Fruit fly (Drosophila melanogaster) whole organism: ENCODE data around the gene Oatp33Eb.

ENCODE experiments used
- CG8478 ChIP-seq: fragments of >200 bp; optimal IDR thresholded peaks from 2 replicates; lab custom pipeline; 2018; ENCODE audit warnings: inconsistent platforms
- Dll ChIP-seq: fragments of >200 bp; optimal IDR thresholded peaks from 2 replicates; lab custom pipeline; 2017
- EcR ChIP-seq, 2 experiments: fragments of >200 bp; optimal IDR thresholded peaks; 2 replicates each; lab custom pipeline; 2017; ENCODE audit warnings: missing biosample characterization in 2 of 2, missing genetic modification characterization in 2 of 2, missing genetic modification reagents in 2 of 2
- pan ChIP-seq: fragments of >200 bp; optimal IDR thresholded peaks from 2 replicates; lab custom pipeline; 2017
- psq ChIP-seq: fragments of >200 bp; optimal IDR thresholded peaks from 2 replicates; lab custom pipeline; 2017
- usp ChIP-seq: fragments of >200 bp; optimal IDR thresholded peaks from 2 replicates; lab custom pipeline; 2017; ENCODE audit warnings: missing biosample characterization, missing genetic modification characterization, mixed read lengths

DNA sequence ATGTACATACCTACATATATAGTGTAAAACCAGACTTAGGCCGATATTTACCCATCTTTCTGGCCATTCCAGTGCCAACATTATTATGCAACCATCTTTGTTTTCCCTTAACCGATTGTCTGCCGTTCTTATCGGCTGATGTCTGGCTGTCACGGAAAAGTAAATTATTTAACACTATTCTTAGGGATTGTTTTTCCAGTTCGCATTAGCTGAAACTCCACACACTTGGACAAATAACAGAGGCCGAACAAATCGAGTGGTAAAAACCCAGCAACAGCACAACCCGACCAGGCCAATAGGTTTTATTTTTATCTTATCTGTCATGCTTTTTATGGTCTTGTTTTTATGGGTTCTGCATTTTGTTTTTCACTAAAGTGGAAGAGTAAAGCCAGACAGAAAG, 25.3 kb downstream of the Oatp33Eb start:
- TF ChIP-seq CG8478 (lab: Kevin White, UChicago) (no peak), psq (lab: Kevin White, UChicago) (no peak), Dll (lab: Kevin White, UChicago) (no peak), usp (GFP tag; lab: Kevin White, UChicago) (no peak), EcR (GFP tag; optimal IDR thresholded peaks at IDR 0.05; lab: Kevin White, UChicago) (no peak), pan (lab: Kevin White, UChicago) (no peak)
